Fruit fly (Drosophila melanogaster) whole organism, embryonic: Measurements from ENCODE around the gene Cpsf5.

Experiments used
- Adf1 ChIP-seq: fragments of 200-800 bp; sonication (Bioruptor generic); IDR thresholded peaks from 2 replicates; pipeline ENCODE4 v1.3.6; 2022; ENCODE audit warnings: missing biosample characterization, missing genetic modification characterization
- Aef1 ChIP-seq: fragments of 200-800 bp; sonication (Bioruptor generic); IDR thresholded peaks from 3 replicates; pipeline ENCODE4 v1.3.6; 2022; ENCODE audit warnings: missing biosample characterization, missing genetic modification characterization
- Atf6 ChIP-seq: fragments of 200-800 bp; sonication (Bioruptor generic); IDR thresholded peaks from 2 replicates; pipeline ENCODE4 v1.3.6; 2022; ENCODE audit warnings: missing biosample characterization, missing genetic modification characterization
- Blimp-1 ChIP-seq: fragments of 200-800 bp; sonication (Bioruptor generic); optimal IDR thresholded peaks from 3 replicates; lab custom pipeline; 2018; ENCODE audit warnings: missing biosample characterization, missing genetic modification characterization, mild to moderate bottlenecking, moderate library complexity, missing genetic modification reagents
- CG10147 ChIP-seq: fragments of 200-800 bp; sonication (Bioruptor generic); optimal IDR thresholded peaks from 2 replicates; lab custom pipeline; 2019; ENCODE audit warnings: missing biosample characterization, mild to moderate bottlenecking, missing genetic modification characterization, moderate library complexity
- CG10565 ChIP-seq: fragments of 200-800 bp; sonication (Bioruptor generic); optimal IDR thresholded peaks from 3 replicates; lab custom pipeline; 2016; ENCODE audit warnings: missing biosample characterization, mild to moderate bottlenecking, missing genetic modification characterization
- CG11093 ChIP-seq: fragments of 200-800 bp; sonication (Bioruptor generic); IDR thresholded peaks from 3 replicates; pipeline ENCODE4 v1.3.6; 2022; ENCODE audit warnings: missing biosample characterization, missing genetic modification characterization
- CG13123 ChIP-seq: fragments of 200-800 bp; sonication (Bioruptor generic); optimal IDR thresholded peaks from 2 replicates; lab custom pipeline; 2016; ENCODE audit warnings: missing biosample characterization, missing genetic modification characterization
- CG1602 ChIP-seq: fragments of 200-800 bp; sonication (Bioruptor generic); optimal IDR thresholded peaks from 3 replicates; lab custom pipeline; 2016; ENCODE audit warnings: missing biosample characterization, missing genetic modification characterization
- CG1603 ChIP-seq: fragments of 200-800 bp; sonication (Bioruptor generic); optimal IDR thresholded peaks from 2 replicates; lab custom pipeline; 2019; ENCODE audit warnings: missing biosample characterization, mild to moderate bottlenecking, missing genetic modification characterization, moderate library complexity
- CG2712 ChIP-seq: fragments of 200-800 bp; optimal IDR thresholded peaks from 3 replicates; lab custom pipeline; 2019; ENCODE audit warnings: missing biosample characterization, mild to moderate bottlenecking, missing genetic modification characterization, moderate library complexity
- CG2875 ChIP-seq: fragments of 200-800 bp; sonication (Bioruptor generic); optimal IDR thresholded peaks from 2 replicates; lab custom pipeline; 2017; ENCODE audit warnings: missing biosample characterization, mild to moderate bottlenecking, missing genetic modification characterization, missing genetic modification reagents
- CG31224 ChIP-seq: fragments of 200-800 bp; sonication (Bioruptor generic); IDR thresholded peaks from 2 replicates; pipeline ENCODE4 v1.3.6; 2022; ENCODE audit warnings: missing biosample characterization, missing genetic modification characterization
- CG3847 ChIP-seq: fragments of 200-800 bp; sonication (Bioruptor generic); IDR thresholded peaks from 2 replicates; pipeline ENCODE4 v1.3.6; 2022; ENCODE audit warnings: missing biosample characterization, missing genetic modification characterization
- CG4617 ChIP-seq: fragments of 200-800 bp; sonication (Bioruptor generic); optimal IDR thresholded peaks from 3 replicates; lab custom pipeline; 2016; ENCODE audit warnings: missing biosample characterization, missing genetic modification characterization, borderline replicate concordance
- CG4707 ChIP-seq: fragments of 200-800 bp; sonication (Bioruptor generic); optimal IDR thresholded peaks from 2 replicates; lab custom pipeline; 2018; ENCODE audit warnings: missing biosample characterization, mild to moderate bottlenecking, missing genetic modification characterization, moderate library complexity
- CG7987 ChIP-seq: fragments of 200-800 bp; sonication (Bioruptor generic); optimal IDR thresholded peaks from 2 replicates; lab custom pipeline; 2018; ENCODE audit warnings: missing biosample characterization, mild to moderate bottlenecking, missing genetic modification characterization, moderate library complexity
- CG8281 ChIP-seq: fragments of 200-800 bp; sonication (Bioruptor generic); optimal IDR thresholded peaks from 2 replicates; lab custom pipeline; 2018; ENCODE audit warnings: missing biosample characterization, mild to moderate bottlenecking, missing genetic modification characterization, moderate library complexity
- CG8765 ChIP-seq: fragments of 200-800 bp; sonication (Bioruptor generic); IDR thresholded peaks from 2 replicates; pipeline ENCODE4 v1.3.6; 2022; ENCODE audit warnings: missing biosample characterization, missing genetic modification characterization
- E2f1 ChIP-seq: fragments of 200-800 bp; sonication (Bioruptor generic); IDR thresholded peaks from 2 replicates; pipeline ENCODE4 v1.3.6; 2022; ENCODE audit warnings: missing biosample characterization, missing genetic modification characterization
- Fer1 ChIP-seq: fragments of 200-800 bp; sonication (Bioruptor generic); optimal IDR thresholded peaks from 2 replicates; lab custom pipeline; 2017; ENCODE audit warnings: missing biosample characterization, mild to moderate bottlenecking, missing genetic modification characterization
- H15 ChIP-seq: fragments of 200-800 bp; sonication (Bioruptor generic); IDR thresholded peaks from 3 replicates; pipeline ENCODE4 v1.3.6; 2022; ENCODE audit warnings: missing biosample characterization, missing genetic modification characterization
- Jarid2 ChIP-seq: fragments of 200-800 bp; sonication (Bioruptor generic); optimal IDR thresholded peaks from 3 replicates; lab custom pipeline; 2017; ENCODE audit warnings: mild to moderate bottlenecking, missing biosample characterization, missing genetic modification reagents, missing genetic modification characterization
- NC2β ChIP-seq: fragments of 200-800 bp; sonication (Bioruptor generic); optimal IDR thresholded peaks from 2 replicates; lab custom pipeline; 2016; ENCODE audit warnings: missing biosample characterization, missing genetic modification characterization
- NFAT ChIP-seq: fragments of 200-800 bp; sonication (Bioruptor generic); IDR thresholded peaks from 2 replicates; pipeline ENCODE4 v1.3.6; 2022; ENCODE audit warnings: missing biosample characterization, missing genetic modification characterization
- PHDP ChIP-seq: fragments of 200-800 bp; sonication (Bioruptor generic); optimal IDR thresholded peaks from 3 replicates; lab custom pipeline; 2018; ENCODE audit warnings: missing biosample characterization, mild to moderate bottlenecking, missing genetic modification characterization, moderate library complexity
- Pdp1 ChIP-seq, 2 experiments: fragments of 200-800 bp; sonication (Bioruptor generic); optimal IDR thresholded peaks; 3 replicates each; lab custom pipeline; 2016; ENCODE audit warnings: missing biosample characterization in 2 of 2, missing genetic modification characterization in 2 of 2, mild to moderate bottlenecking in 1 of 2, moderate library complexity in 1 of 2
- Sin3A ChIP-seq: fragments of >200 bp; optimal IDR thresholded peaks from 2 replicates; lab custom pipeline; 2018
- Sry-β ChIP-seq: fragments of 200-800 bp; sonication (Bioruptor generic); optimal IDR thresholded peaks from 2 replicates; lab custom pipeline; 2018; ENCODE audit warnings: missing biosample characterization, mild to moderate bottlenecking, missing genetic modification characterization, moderate library complexity
- Tbp ChIP-seq: fragments of >200 bp; optimal IDR thresholded peaks from 2 replicates; lab custom pipeline; 2018; ENCODE audit warnings: missing biosample characterization, missing genetic modification characterization
- al ChIP-seq: fragments of 200-800 bp; sonication (Bioruptor generic); IDR thresholded peaks from 2 replicates; pipeline ENCODE4 v1.3.6; 2022; ENCODE audit warnings: missing biosample characterization, missing genetic modification characterization
- ara ChIP-seq: fragments of 200-800 bp; sonication (Bioruptor generic); IDR thresholded peaks from 2 replicates; pipeline ENCODE4 v1.3.6; 2022; ENCODE audit warnings: missing biosample characterization, missing genetic modification characterization
- bcd ChIP-seq: fragments of 200-800 bp; sonication (Bioruptor generic); optimal IDR thresholded peaks from 2 replicates; lab custom pipeline; 2017; ENCODE audit warnings: missing biosample characterization, mild to moderate bottlenecking, missing genetic modification characterization
- caup ChIP-seq: fragments of 200-800 bp; sonication (Bioruptor generic); optimal IDR thresholded peaks from 3 replicates; lab custom pipeline; 2017; ENCODE audit warnings: missing biosample characterization, mild to moderate bottlenecking, missing genetic modification characterization, moderate library complexity; ENCODE audit not compliant: severe bottlenecking
- dati ChIP-seq: fragments of 200-800 bp; sonication (Bioruptor generic); IDR thresholded peaks from 2 replicates; pipeline ENCODE4 v1.3.6; 2022; ENCODE audit warnings: missing biosample characterization, missing genetic modification characterization
- jigr1 ChIP-seq: fragments of 200-800 bp; sonication (Bioruptor generic); IDR thresholded peaks from 3 replicates; pipeline ENCODE4 v1.3.6; 2022; ENCODE audit warnings: missing biosample characterization, missing genetic modification characterization
- lbe ChIP-seq: fragments of 200-800 bp; sonication (Bioruptor generic); optimal IDR thresholded peaks from 2 replicates; lab custom pipeline; 2016; ENCODE audit warnings: missing biosample characterization, mild to moderate bottlenecking, missing genetic modification characterization
- pita ChIP-seq: fragments of 200-800 bp; sonication (Bioruptor generic); optimal IDR thresholded peaks from 2 replicates; lab custom pipeline; 2017; ENCODE audit warnings: missing biosample characterization, mild to moderate bottlenecking, missing genetic modification characterization
- prd ChIP-seq, 3 experiments: fragments of >200 bp in 2 of 3; fragments of 200-800 bp in 1 of 3; sonication (Bioruptor generic) in 1 of 3; optimal IDR thresholded peaks in 2 of 3; IDR thresholded peaks in 1 of 3; 2 replicates in 2 of 3; 3 replicates in 1 of 3; pipeline versions ENCODE4 v1.3.6 to Lab custom; 2017 to 2022; ENCODE audit warnings: missing biosample characterization in 1 of 3, missing genetic modification characterization in 1 of 3
- rib ChIP-seq: fragments of 200-800 bp; sonication (Bioruptor generic); IDR thresholded peaks from 2 replicates; pipeline ENCODE4 v1.3.6; 2022; ENCODE audit warnings: missing biosample characterization, missing genetic modification characterization
- ro ChIP-seq: fragments of 200-800 bp; sonication (Bioruptor generic); IDR thresholded peaks from 2 replicates; pipeline ENCODE4 v1.3.6; 2022; ENCODE audit warnings: missing biosample characterization, missing genetic modification characterization
- sens-2 ChIP-seq: fragments of 200-800 bp; sonication (Bioruptor generic); IDR thresholded peaks from 2 replicates; pipeline ENCODE4 v1.3.6; 2022; ENCODE audit warnings: missing biosample characterization, missing genetic modification characterization
- slou ChIP-seq: fragments of 200-800 bp; sonication (Bioruptor generic); optimal IDR thresholded peaks from 3 replicates; lab custom pipeline; 2016; ENCODE audit warnings: missing biosample characterization, missing genetic modification characterization
- sr ChIP-seq: fragments of 200-800 bp; sonication (Bioruptor generic); IDR thresholded peaks from 3 replicates; pipeline ENCODE4 v1.3.6; 2022; ENCODE audit warnings: missing biosample characterization, missing genetic modification characterization
- toy ChIP-seq: fragments of 200-800 bp; sonication (Bioruptor generic); IDR thresholded peaks from 2 replicates; pipeline ENCODE4 v1.3.6; 2022; ENCODE audit warnings: missing biosample characterization, missing genetic modification characterization
- wor ChIP-seq: fragments of 200-800 bp; sonication (Bioruptor generic); IDR thresholded peaks from 2 replicates; pipeline ENCODE4 v1.3.6; 2022; ENCODE audit warnings: missing biosample characterization, missing genetic modification characterization
- z ChIP-seq: fragments of 200-800 bp; sonication (Bioruptor generic); IDR thresholded peaks from 3 replicates; pipeline ENCODE4 v1.3.6; 2022; ENCODE audit warnings: missing biosample characterization, missing genetic modification characterization
- zen ChIP-seq: fragments of 200-800 bp; sonication (Bioruptor generic); optimal IDR thresholded peaks from 3 replicates; lab custom pipeline; 2018; ENCODE audit warnings: missing biosample characterization, mild to moderate bottlenecking, missing genetic modification characterization, moderate library complexity
- zfh2 ChIP-seq: fragments of 200-800 bp; sonication (Bioruptor generic); optimal IDR thresholded peaks from 2 replicates; lab custom pipeline; 2016; ENCODE audit warnings: missing biosample characterization, missing genetic modification characterization

Gene Cpsf5

dm6 chr3L:9460775-9461491, 50.1 kb downstream of the Cpsf5 start, which contains the start of the genes CG3434 and CG44838 (continued):
- peak; percentile 83 for TF ChIP-seq CG10147 (GFP tag; lab: Kevin White, UChicago)
- TF ChIP-seq dati (GFP tag; lab: Robert Waterston, UW): peak; percentile 45; the same call in 1 of the 2 replicates
- peak; percentile 39 for TF ChIP-seq slou
- peak; percentile 81 for TF ChIP-seq Jarid2 (GFP tag; lab: Kevin White, UChicago)
- peak; percentile 41 for TF ChIP-seq CG7987 (GFP tag; lab: Kevin White, UChicago)
- TF ChIP-seq H15 (GFP tag; lab: Robert Waterston, UW): peak; percentile 74; the same call in 2 of the 3 replicates
- no peak for TF ChIP-seq CG1603 (tag; lab: Kevin White, UChicago)
- peak; percentile 45; the same call in 1 of the 3 replicates for TF ChIP-seq CG11093 (GFP tag; lab: Robert Waterston, UW)
- TF ChIP-seq bcd (GFP tag; lab: Kevin White, UChicago): peak; percentile 78
- TF ChIP-seq CG4617 (GFP tag; lab: Kevin White, UChicago): peak; percentile 81
- TF ChIP-seq al (GFP tag; lab: Robert Waterston, UW): peak; percentile 43
- peak; percentile 63; the same call in 1 of the 2 replicates for TF ChIP-seq Atf6
- TF ChIP-seq prd (optimal IDR thresholded peaks at IDR 0.05; lab: Kevin White, UChicago): no peak
- TF ChIP-seq prd (GFP tag; IDR thresholded peaks at IDR 0.05; lab: Robert Waterston, UW): peak; percentile 86
- TF ChIP-seq PHDP: peak; percentile 81
- TF ChIP-seq Sry-β (GFP tag; lab: Kevin White, UChicago): peak; percentile 97
- TF ChIP-seq Fer1 (GFP tag; lab: Kevin White, UChicago): peak; percentile 86
- peak; percentile 45 for TF ChIP-seq CG2875
- no peak for TF ChIP-seq toy (GFP tag; lab: Robert Waterston, UW)
- no peak for TF ChIP-seq z (GFP tag; lab: Robert Waterston, UW)
- TF ChIP-seq zen (tag; lab: Kevin White, UChicago): peak; percentile 74
- no peak for TF ChIP-seq Tbp (GFP tag; lab: Kevin White, UChicago)
- peak; percentile 64 for TF ChIP-seq CG8765 (GFP tag; lab: Robert Waterston, UW)
- peak; percentile 86 for TF ChIP-seq CG3847 (GFP tag; lab: Robert Waterston, UW)
- peak; percentile 47 for TF ChIP-seq CG8281
- TF ChIP-seq E2f1 (GFP tag; lab: Robert Waterston, UW): peak; percentile 73
- TF ChIP-seq CG10565: peak; percentile 11
- peak; percentile 38; the same call in 1 of the 3 replicates for TF ChIP-seq jigr1
- peak; percentile 56 for TF ChIP-seq NFAT (GFP tag; lab: Robert Waterston, UW)
- TF ChIP-seq CG31224: no peak; the same call in 1 of the 2 replicates
- peak; percentile 74 for TF ChIP-seq CG13123 (GFP tag; lab: Kevin White, UChicago)
- TF ChIP-seq Sin3A: peak; percentile 2
- peak; percentile 70 for TF ChIP-seq Blimp-1
- peak; percentile 62 for TF ChIP-seq Adf1 (GFP tag; lab: Robert Waterston, UW)
- peak; percentile 73 for TF ChIP-seq NC2β (GFP tag; lab: Kevin White, UChicago)
- no peak for TF ChIP-seq sens-2 (GFP tag; lab: Robert Waterston, UW)
- TF ChIP-seq CG4707 (GFP tag; lab: Kevin White, UChicago): no peak
- TF ChIP-seq caup (GFP tag; lab: Kevin White, UChicago): peak; percentile 83
- TF ChIP-seq ara (GFP tag; lab: Robert Waterston, UW): peak; percentile 65
- peak; percentile 61 for TF ChIP-seq wor (GFP tag; lab: Robert Waterston, UW)
- TF ChIP-seq Aef1 (GFP tag; lab: Robert Waterston, UW): peak; percentile 57
- TF ChIP-seq lbe (GFP tag; lab: Kevin White, UChicago): peak; percentile 47
- peak; percentile 75 for TF ChIP-seq CG1602
- no peak for TF ChIP-seq sr
- no peak for TF ChIP-seq ro (GFP tag; lab: Robert Waterston, UW)
- no peak for TF ChIP-seq pita (GFP tag; lab: Kevin White, UChicago)
- peak; percentile 57 to 65 for TF ChIP-seq Pdp1 (GFP tag; optimal IDR thresholded peaks at IDR 0.05; lab: Kevin White, UChicago)
- TF ChIP-seq zfh2 (GFP tag; lab: Kevin White, UChicago): peak; percentile 75
- no peak for TF ChIP-seq rib (GFP tag; lab: Robert Waterston, UW)
- peak; percentile 86 for TF ChIP-seq CG2712 (tag; lab: Kevin White, UChicago)
